Worm (Caenorhabditis elegans) whole organism, L1 larva: ENCODE results near the gene puf-9.

Experiments used
- ceh-82 ChIP-seq, 3 experiments: fragments of 150-350 bp in 1 of 3; sonication (generic microtip) in 2 of 3; optimal IDR thresholded peaks; 2 replicates each; lab custom pipeline; 2014 to 2017; ENCODE audit warnings: missing biosample characterization in 3 of 3, missing genetic modification characterization in 3 of 3
- pqm-1 ChIP-seq: sonication (generic microtip); optimal IDR thresholded peaks from 3 replicates; lab custom pipeline; 2017; ENCODE audit warnings: missing biosample characterization, missing genetic modification characterization

DNA sequence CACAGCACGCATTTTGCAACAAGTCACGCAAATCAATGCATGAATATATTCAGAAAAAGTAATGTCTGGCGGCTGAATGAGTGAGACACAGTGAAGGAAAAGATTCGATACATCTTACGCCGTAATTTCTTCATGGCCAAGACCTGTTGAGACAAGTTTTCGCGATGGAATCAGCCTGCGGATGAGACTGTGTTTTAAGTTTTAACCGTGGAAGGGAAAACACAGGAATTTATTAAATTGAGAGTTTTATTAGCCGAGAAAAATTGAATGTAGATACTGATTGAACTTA is 12.7 kb downstream of the puf-9 start, which contains the start of gene hog-1:
- no peak for TF ChIP-seq pqm-1 (tag; lab: Kevin White, UChicago)
- no peak for TF ChIP-seq ceh-82 (tag; optimal IDR thresholded peaks at IDR 0.05; lab: Kevin White, UChicago)
